Worm (Caenorhabditis elegans) whole organism, L4/young adult: Measurements from ENCODE around the gene F55C12.4.
"Not testable (repeated sequence)": the region's sequence is repeated elsewhere in the genome, so short reads cannot be mapped to it uniquely, and the experiment has no call there.

Source experiments
- W03F9.2 ChIP-seq: fragments of 150-350 bp; optimal IDR thresholded peaks from 2 replicates; lab custom pipeline; 2014; ENCODE audit warnings: missing biosample characterization, missing genetic modification characterization
- dao-5 ChIP-seq: sonication (generic microtip); optimal IDR thresholded peaks from 2 replicates; lab custom pipeline; 2016; ENCODE audit warnings: missing genotype, missing genetic modification characterization, moderate library complexity, missing compliant biosample characterization
- him-1 ChIP-seq: sonication (generic microtip); optimal IDR thresholded peaks from 2 replicates; lab custom pipeline; 2016; ENCODE audit warnings: missing genotype, missing genetic modification reagents, missing genetic modification characterization, missing compliant biosample characterization

Gene F55C12.4

ce11 chrII:5827364-5827763 lies 30.9 kb downstream of the F55C12.4 start, which contains the start of gene tbc-2:
TSS of gene tbc-2 (minus strand) at chrII:5827443.
- TF ChIP-seq dao-5 (tag; lab: Kevin White, UChicago) (no peak), W03F9.2 (no peak), him-1 (tag; lab: Kevin White, UChicago) (no peak)

ce11 chrII:5820282-5820762 lies 37.9 kb downstream of the F55C12.4 start, which contains the start of gene ehs-1:
TSS of gene ehs-1 (plus strand) at chrII:5820712.
- no peak for TF ChIP-seq him-1 (tag; lab: Kevin White, UChicago)
- no peak for TF ChIP-seq dao-5 (tag; lab: Kevin White, UChicago)
- TF ChIP-seq W03F9.2 = no peak

ce11 chrII:5819655-5820054 lies 38.6 kb downstream of the F55C12.4 start:
- TF ChIP-seq W03F9.2 (peak; percentile 61), him-1 (tag; lab: Kevin White, UChicago) (no peak), dao-5 (tag; lab: Kevin White, UChicago) (no peak)

- TF ChIP-seq dao-5 (tag; lab: Kevin White, UChicago) (no peak), W03F9.2 (no peak), him-1 (tag; lab: Kevin White, UChicago) (no peak)
Observed at ce11 chrII:5818298-5818697, 39.9 kb downstream of the F55C12.4 start, which contains the start of gene ZK1248.4. TSS of gene ZK1248.4 (plus strand) at chrII:5818598.

ce11 chrII:5816346-5816745 lies 41.9 kb downstream of the F55C12.4 start, which contains the start of gene ZK1248.20:
TSS of gene ZK1248.20 (plus strand) at chrII:5816646.
- no peak for TF ChIP-seq him-1 (tag; lab: Kevin White, UChicago)
- TF ChIP-seq W03F9.2 = no peak
- no peak for TF ChIP-seq dao-5 (tag; lab: Kevin White, UChicago)

ce11 chrII:5815382-5815781 lies 42.8 kb downstream of the F55C12.4 start, which contains the start of gene wago-5:
TSS of gene wago-5 (minus strand) at chrII:5815482.
- not testable (repeated sequence) for TF ChIP-seq W03F9.2; him-1 (tag; lab: Kevin White, UChicago); dao-5 (tag; lab: Kevin White, UChicago)

ce11 chrII:5810230-5810629 lies 48.0 kb downstream of the F55C12.4 start, which contains the start of the genes msp-64 and ZK1248.5:
TSS of gene msp-64 (minus strand) at chrII:5810330.
TSS of gene ZK1248.5 (plus strand) at chrII:5810514.
- TF ChIP-seq dao-5 (tag; lab: Kevin White, UChicago) (no peak), W03F9.2 (no peak), him-1 (tag; lab: Kevin White, UChicago) (no peak)
